Fruit fly (Drosophila melanogaster): ENCODE measurements around the gene Rpp14a.

dm6 chr3R:30040879-30041278, 15.8 kb upstream of the Rpp14a start:
- no peak for TF ChIP-seq kay (GFP tag; ENCODE audit: borderline replicate concordance)
- TF ChIP-seq Mnt (GFP tag; optimal IDR thresholded peaks at IDR 0.05): no peak
- TF ChIP-seq CG11617 (GFP tag; optimal IDR thresholded peaks at IDR 0.05): no peak
- TF ChIP-seq CG5204 (GFP tag; optimal IDR thresholded peaks at IDR 0.05): no peak

Measured in whole organism, adult.